Fruit fly (Drosophila melanogaster) whole organism, prepupa: ENCODE measurements around the gene mGluR.

Experiments used
- CG3032 ChIP-seq: fragments of 200-800 bp; optimal IDR thresholded peaks from 2 replicates; lab custom pipeline; 2019; ENCODE audit warnings: missing biosample characterization, mild to moderate bottlenecking, missing genetic modification characterization, moderate library complexity
- CG31627 ChIP-seq: fragments of 200-800 bp; sonication (Bioruptor generic); optimal IDR thresholded peaks from 3 replicates; lab custom pipeline; 2016; ENCODE audit warnings: missing biosample characterization, missing genetic modification characterization
- CG6854 ChIP-seq: fragments of 200-800 bp; sonication (Bioruptor generic); optimal IDR thresholded peaks from 2 replicates; lab custom pipeline; 2017; ENCODE audit warnings: missing biosample characterization, mild to moderate bottlenecking, missing genetic modification characterization
- CG8632 ChIP-seq: fragments of 200-800 bp; sonication (Bioruptor generic); optimal IDR thresholded peaks from 3 replicates; lab custom pipeline; 2016; ENCODE audit warnings: missing biosample characterization, missing genetic modification characterization
- Eip93F ChIP-seq: fragments of 200-800 bp; sonication (Bioruptor generic); optimal IDR thresholded peaks from 2 replicates; lab custom pipeline; 2016; ENCODE audit warnings: missing biosample characterization, mild to moderate bottlenecking, missing genetic modification characterization
- Sox102F ChIP-seq: fragments of 200-800 bp; sonication (Bioruptor generic); optimal IDR thresholded peaks from 2 replicates; lab custom pipeline; 2016; ENCODE audit warnings: missing biosample characterization, mild to moderate bottlenecking, missing genetic modification characterization
- Sox14 ChIP-seq: fragments of 200-800 bp; sonication (Bioruptor generic); optimal IDR thresholded peaks from 3 replicates; lab custom pipeline; 2016; ENCODE audit warnings: missing biosample characterization, missing genetic modification characterization
- vri ChIP-seq: fragments of 200-800 bp; sonication (Bioruptor generic); optimal IDR thresholded peaks from 3 replicates; lab custom pipeline; 2016; ENCODE audit warnings: missing biosample characterization, mild to moderate bottlenecking, missing genetic modification characterization

DNA sequence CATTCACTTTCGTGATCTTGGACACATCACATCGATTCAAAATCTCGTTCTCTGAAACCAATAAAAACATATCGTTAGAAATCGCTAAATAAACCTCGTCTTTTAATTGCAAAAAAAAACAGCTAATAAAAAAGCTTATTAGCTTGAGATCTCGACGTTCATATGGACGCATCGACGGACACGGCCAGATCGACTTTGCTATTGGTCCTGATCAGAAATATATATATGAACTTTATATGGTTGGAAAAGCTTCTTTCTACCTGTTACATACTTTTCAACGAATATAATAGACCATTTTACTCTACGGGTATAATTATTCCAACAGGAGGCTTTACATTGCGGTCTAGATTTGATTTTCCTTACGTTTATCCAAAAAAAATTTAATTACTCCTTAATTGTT is 27.5 kb upstream of the mGluR start:
- no peak for TF ChIP-seq CG6854 (GFP tag; lab: Kevin White, UChicago)
- TF ChIP-seq Sox14 (GFP tag; lab: Kevin White, UChicago): no peak
- TF ChIP-seq CG31627: no peak
- TF ChIP-seq Eip93F (GFP tag; lab: Kevin White, UChicago): no peak
- TF ChIP-seq Sox102F (GFP tag; lab: Kevin White, UChicago): no peak
- no peak for TF ChIP-seq CG3032 (tag; lab: Kevin White, UChicago)
- no peak for TF ChIP-seq vri
- no peak for TF ChIP-seq CG8632 (GFP tag; lab: Kevin White, UChicago)
